Worm (Caenorhabditis elegans) whole organism, L1 larva: ENCODE measurements around the gene F26C11.4.
"Not testable (repeated sequence)": the region's sequence is repeated elsewhere in the genome, so short reads cannot be mapped to it uniquely, and the experiment has no call there.

Experiments
- C34B4.2 ChIP-seq: sonication (generic microtip); optimal IDR thresholded peaks from 2 replicates; lab custom pipeline; 2017; ENCODE audit warnings: mild to moderate bottlenecking, missing genetic modification characterization, missing compliant biosample characterization
- Y116A8C.19 ChIP-seq: sonication (generic microtip); optimal IDR thresholded peaks from 2 replicates; lab custom pipeline; 2016; ENCODE audit warnings: missing compliant biosample characterization, missing genetic modification characterization, borderline replicate concordance
- aha-1 ChIP-seq: fragments of 150-350 bp; optimal IDR thresholded peaks from 2 replicates; lab custom pipeline; 2014; ENCODE audit warnings: missing biosample characterization, missing genetic modification characterization
- blmp-1 ChIP-seq: fragments of 150-350 bp; optimal IDR thresholded peaks from 2 replicates; lab custom pipeline; 2014; ENCODE audit warnings: missing biosample characterization, missing genetic modification characterization
- ceh-8 ChIP-seq: fragments of 200-800 bp; sonication (Bioruptor generic); optimal IDR thresholded peaks from 2 replicates; lab custom pipeline; 2018; ENCODE audit warnings: mild to moderate bottlenecking, missing genetic modification characterization, moderate library complexity, missing compliant biosample characterization
- dpl-1 ChIP-seq, 3 experiments: fragments of 150-350 bp in 2 of 3; sonication (generic microtip) in 1 of 3; optimal IDR thresholded peaks; 2 replicates each; lab custom pipeline; 2014 to 2017; ENCODE audit warnings: missing biosample characterization in 3 of 3, missing genetic modification characterization in 3 of 3, missing genetic modification reagents in 3 of 3
- efl-1 ChIP-seq, 4 experiments: fragments of 150-350 bp; optimal IDR thresholded peaks in 3 of 4; peaks in 1 of 4; 1 replicate in 1 of 4; 2 replicates in 3 of 4; lab custom pipeline; 2014; ENCODE audit warnings: missing biosample characterization in 2 of 4, missing genetic modification characterization in 2 of 4, missing genetic modification reagents in 2 of 4
- egl-27 ChIP-seq, 2 experiments: fragments of 150-350 bp in 1 of 2; sonication (generic microtip); optimal IDR thresholded peaks; 3 replicates each; lab custom pipeline; 2017 to 2018; ENCODE audit warnings: missing biosample characterization in 2 of 2, missing genetic modification characterization in 2 of 2, missing genetic modification reagents in 2 of 2
- elt-2 ChIP-seq: sonication (generic microtip); optimal IDR thresholded peaks from 2 replicates; lab custom pipeline; 2016; ENCODE audit warnings: missing genetic modification characterization, mild to moderate bottlenecking, inconsistent platforms, missing compliant biosample characterization, missing genetic modification reagents
- fkh-10 ChIP-seq: sonication (generic microtip); optimal IDR thresholded peaks from 2 replicates; lab custom pipeline; 2017; ENCODE audit warnings: missing biosample characterization, missing genetic modification reagents, missing genetic modification characterization
- irx-1 ChIP-seq: sonication (generic microtip); optimal IDR thresholded peaks from 2 replicates; lab custom pipeline; 2016; ENCODE audit warnings: missing genetic modification characterization, missing compliant biosample characterization
- mab-9 ChIP-seq: fragments of 200-800 bp; sonication (Bioruptor generic); IDR thresholded peaks from 2 replicates; pipeline ENCODE4 v1.3.6; 2022; ENCODE audit warnings: missing genetic modification reagents, missing genetic modification characterization, missing compliant biosample characterization
- mdl-1 ChIP-seq, 2 experiments: fragments of 150-350 bp; optimal IDR thresholded peaks; 2 replicates each; lab custom pipeline; 2014 to 2017; ENCODE audit warnings: missing biosample characterization in 2 of 2, missing genetic modification characterization in 2 of 2, inconsistent platforms in 1 of 2
- nhr-85 ChIP-seq: sonication (generic microtip); peaks from one replicate; lab custom pipeline; 2016; ENCODE audit warnings: missing genetic modification characterization, inconsistent platforms, missing compliant biosample characterization
- nhr-90 ChIP-seq: sonication (generic microtip); optimal IDR thresholded peaks from 2 replicates; lab custom pipeline; 2016; ENCODE audit warnings: mild to moderate bottlenecking, missing genetic modification characterization, missing compliant biosample characterization; ENCODE audit not compliant: poor library complexity
- pax-3 ChIP-seq: fragments of 200-800 bp; sonication (Bioruptor generic); optimal IDR thresholded peaks from 2 replicates; lab custom pipeline; 2018; ENCODE audit warnings: mild to moderate bottlenecking, missing genetic modification characterization, moderate library complexity, missing compliant biosample characterization
- sup-37 ChIP-seq: fragments of 200-800 bp; sonication (Bioruptor generic); optimal IDR thresholded peaks from 2 replicates; lab custom pipeline; 2018; ENCODE audit warnings: mild to moderate bottlenecking, missing genetic modification characterization, missing compliant biosample characterization
- unc-30 ChIP-seq: sonication (generic microtip); optimal IDR thresholded peaks from 2 replicates; lab custom pipeline; 2017; ENCODE audit warnings: missing biosample characterization, missing genetic modification characterization
- unc-62 ChIP-seq: fragments of 150-350 bp; optimal IDR thresholded peaks from 2 replicates; lab custom pipeline; 2014; ENCODE audit warnings: missing biosample characterization, missing genetic modification reagents, missing genetic modification characterization
- unc-86 ChIP-seq: sonication (generic microtip); optimal IDR thresholded peaks from 2 replicates; lab custom pipeline; 2016; ENCODE audit warnings: missing genetic modification characterization, missing compliant biosample characterization
- zag-1 ChIP-seq: fragments of 150-350 bp; optimal IDR thresholded peaks from 2 replicates; lab custom pipeline; 2014; ENCODE audit warnings: missing biosample characterization, missing genetic modification characterization

F26C11.4 gene

DNA sequence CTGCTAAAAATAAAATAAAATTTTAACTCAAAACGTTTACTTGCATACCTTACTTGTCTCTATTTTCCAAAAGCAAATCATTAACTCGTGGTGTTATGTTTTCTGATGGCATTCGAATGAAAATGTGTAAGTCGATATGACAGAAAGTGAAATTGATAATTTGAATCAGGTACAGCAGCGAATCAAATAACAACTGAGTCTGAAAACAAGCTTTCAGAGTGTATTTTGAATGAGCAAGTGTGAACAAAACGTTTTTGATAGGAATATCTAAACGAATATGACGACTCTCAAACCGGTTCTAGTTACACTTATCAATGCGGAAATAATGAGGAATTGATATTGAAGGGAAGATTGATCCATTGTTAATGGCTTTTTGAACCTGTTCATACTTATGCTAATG is 45.0 kb downstream of the F26C11.4 start, which contains the start of gene chil-7:
chil-7 (minus strand) TSS at position 112 of the 400 bp plus-strand sequence.
- TF ChIP-seq zag-1 (tag; lab: Kevin White, UChicago): no peak
- no peak for TF ChIP-seq egl-27 (tag; optimal IDR thresholded peaks at IDR 0.05; lab: Kevin White, UChicago)
- no peak for TF ChIP-seq irx-1 (tag; lab: Kevin White, UChicago)
- TF ChIP-seq unc-62: no peak
- no peak for TF ChIP-seq fkh-10 (GFP tag; lab: Kevin White, UChicago)
- TF ChIP-seq nhr-90 (tag; lab: Kevin White, UChicago): no peak
- TF ChIP-seq, all 84 proteins: peak for 0

DNA sequence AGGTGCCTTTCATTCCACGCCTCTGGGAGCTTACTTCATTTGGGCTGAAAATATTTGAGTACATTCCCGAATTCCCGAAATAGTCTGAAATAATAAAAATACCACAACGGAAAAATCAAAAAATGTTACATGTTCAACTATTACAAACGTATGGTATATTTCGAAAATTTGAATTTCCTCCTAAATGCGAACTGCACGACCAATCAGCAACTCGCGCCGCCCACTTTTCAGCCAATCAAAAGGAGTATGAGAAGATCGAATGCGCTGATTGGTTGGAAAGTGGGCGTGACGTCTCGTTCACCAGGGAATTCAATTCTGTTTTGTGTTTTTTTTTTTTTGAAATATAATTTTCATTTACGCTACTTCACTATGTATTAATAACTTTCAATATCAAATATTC is 47.4 kb downstream of the F26C11.4 start, which contains the start of gene old-1:
old-1 (minus strand) TSS at position 50 of the 400 bp plus-strand sequence.
- TF ChIP-seq blmp-1 (no peak), aha-1 (tag; lab: Kevin White, UChicago) (no peak), efl-1 (optimal IDR thresholded peaks at IDR 0.05; lab: Kevin White, UChicago) (no peak), efl-1 (GFP tag; optimal IDR thresholded peaks at IDR 0.05 in 1 of 2; lab: Kevin White, UChicago) (peak in 1 of 2 experiments; percentile 86)

DNA sequence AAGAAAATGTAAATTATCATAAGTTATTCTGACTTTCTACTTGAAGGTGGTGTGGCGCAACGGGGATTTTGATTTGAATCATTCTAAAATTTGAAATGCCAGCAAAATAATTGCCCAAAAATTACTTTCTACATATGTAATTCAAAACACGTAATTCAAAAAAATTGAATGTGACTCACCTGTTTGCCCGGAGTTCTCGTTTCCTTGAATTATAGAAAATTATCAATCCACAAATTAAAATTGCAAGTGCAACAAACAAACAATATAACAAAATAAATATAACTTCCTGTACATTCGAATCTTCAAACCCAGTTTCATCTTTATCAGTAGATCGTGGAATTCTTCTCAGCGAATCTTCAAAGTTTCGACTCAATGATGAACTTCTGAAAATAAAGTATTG is 47.9 kb downstream of the F26C11.4 start:
- TF ChIP-seq pax-3 (no peak), unc-30 (tag; lab: Kevin White, UChicago) (no peak), elt-2 (tag; lab: Kevin White, UChicago) (no peak), dpl-1 (GFP tag; optimal IDR thresholded peaks at IDR 0.05; lab: Kevin White, UChicago) (no peak), mab-9 (GFP tag; lab: Robert Waterston, UW) (no peak), unc-86 (tag; lab: Kevin White, UChicago) (no peak), C34B4.2 (tag; lab: Kevin White, UChicago) (no peak), sup-37 (no peak), mdl-1 (tag; optimal IDR thresholded peaks at IDR 0.05; lab: Kevin White, UChicago) (no peak)

DNA sequence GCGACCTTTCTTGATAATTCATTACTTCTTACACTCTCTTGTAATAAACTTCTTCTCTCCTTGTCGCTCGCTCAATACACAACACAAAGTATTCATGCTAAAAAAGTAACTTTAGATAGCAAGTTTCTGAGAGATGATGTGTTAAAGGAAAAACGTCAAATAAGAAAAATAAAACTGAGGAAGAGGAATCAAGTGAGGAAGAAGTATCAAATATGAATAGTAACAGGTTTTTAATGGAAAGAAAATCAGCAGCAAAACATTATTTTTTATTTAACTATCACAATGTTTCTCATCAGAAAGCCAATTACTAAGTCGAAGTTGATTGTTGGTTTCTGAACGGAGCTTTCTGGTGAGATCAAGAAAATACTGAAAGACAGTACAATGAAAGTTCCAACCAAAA is 49.7 kb downstream of the F26C11.4 start, which contains the start of gene chil-1:
chil-1 (minus strand) TSS at position 101 of the 400 bp plus-strand sequence.
- TF ChIP-seq Y116A8C.19 (tag; lab: Kevin White, UChicago); ceh-8 (GFP tag; lab: Kevin White, UChicago); nhr-85: not testable (repeated sequence)
